Fruit fly (Drosophila melanogaster) whole organism, prepupa: Measurements from ENCODE around the gene EAChm.

ENCODE experiments used
- Blimp-1 ChIP-seq: fragments of 200-800 bp; sonication (Bioruptor generic); optimal IDR thresholded peaks from 3 replicates; lab custom pipeline; 2017; ENCODE audit warnings: missing biosample characterization, missing genetic modification characterization, mild to moderate bottlenecking, moderate library complexity, missing genetic modification reagents
- CG10669 ChIP-seq: fragments of 200-800 bp; sonication (Bioruptor generic); optimal IDR thresholded peaks from 3 replicates; lab custom pipeline; 2018; ENCODE audit warnings: missing biosample characterization, mild to moderate bottlenecking, missing genetic modification characterization, moderate library complexity
- CG11294 ChIP-seq: fragments of 200-800 bp; sonication (Bioruptor generic); IDR thresholded peaks from 2 replicates; pipeline ENCODE4 v1.3.6; 2022; ENCODE audit warnings: missing biosample characterization, missing genetic modification characterization
- CG1621 ChIP-seq: fragments of 200-800 bp; sonication (Bioruptor generic); optimal IDR thresholded peaks from 3 replicates; lab custom pipeline; 2018; ENCODE audit warnings: missing biosample characterization, mild to moderate bottlenecking, missing genetic modification characterization
- CG16779 ChIP-seq: fragments of 200-800 bp; sonication (Bioruptor generic); optimal IDR thresholded peaks from 3 replicates; lab custom pipeline; 2017; ENCODE audit warnings: missing biosample characterization, mild to moderate bottlenecking, missing genetic modification characterization
- CG3032 ChIP-seq: fragments of 200-800 bp; optimal IDR thresholded peaks from 2 replicates; lab custom pipeline; 2019; ENCODE audit warnings: missing biosample characterization, mild to moderate bottlenecking, missing genetic modification characterization, moderate library complexity
- CG31627 ChIP-seq: fragments of 200-800 bp; sonication (Bioruptor generic); optimal IDR thresholded peaks from 3 replicates; lab custom pipeline; 2016; ENCODE audit warnings: missing biosample characterization, missing genetic modification characterization
- CG34406 ChIP-seq: fragments of 200-800 bp; sonication (Bioruptor generic); optimal IDR thresholded peaks from 3 replicates; lab custom pipeline; 2016; ENCODE audit warnings: missing biosample characterization, missing genetic modification characterization
- CG4318 ChIP-seq: fragments of 200-800 bp; sonication (Bioruptor generic); optimal IDR thresholded peaks from 3 replicates; lab custom pipeline; 2017; ENCODE audit warnings: missing biosample characterization, mild to moderate bottlenecking, missing genetic modification characterization
- CG6163 ChIP-seq: fragments of 200-800 bp; sonication (Bioruptor generic); IDR thresholded peaks from 3 replicates; pipeline ENCODE4 v1.3.6; 2022; ENCODE audit warnings: missing biosample characterization, missing genetic modification characterization
- CG6276 ChIP-seq: fragments of 200-800 bp; sonication (Bioruptor generic); optimal IDR thresholded peaks from 2 replicates; lab custom pipeline; 2017; ENCODE audit warnings: missing biosample characterization, mild to moderate bottlenecking, missing genetic modification characterization
- CG6854 ChIP-seq: fragments of 200-800 bp; sonication (Bioruptor generic); optimal IDR thresholded peaks from 2 replicates; lab custom pipeline; 2017; ENCODE audit warnings: missing biosample characterization, mild to moderate bottlenecking, missing genetic modification characterization
- CG7368 ChIP-seq: fragments of 200-800 bp; sonication (Bioruptor generic); optimal IDR thresholded peaks from 3 replicates; lab custom pipeline; 2016; ENCODE audit warnings: missing biosample characterization, missing genetic modification characterization
- CG8319 ChIP-seq: fragments of 200-800 bp; sonication (Bioruptor generic); optimal IDR thresholded peaks from 3 replicates; lab custom pipeline; 2016; ENCODE audit warnings: missing biosample characterization, missing genetic modification characterization
- CG8632 ChIP-seq: fragments of 200-800 bp; sonication (Bioruptor generic); optimal IDR thresholded peaks from 3 replicates; lab custom pipeline; 2016; ENCODE audit warnings: missing biosample characterization, missing genetic modification characterization
- CG9139 ChIP-seq: fragments of 200-800 bp; sonication (Bioruptor generic); optimal IDR thresholded peaks from 3 replicates; lab custom pipeline; 2017; ENCODE audit warnings: missing biosample characterization, mild to moderate bottlenecking, missing genetic modification characterization
- Eip75B ChIP-seq: fragments of 200-800 bp; sonication (Bioruptor generic); optimal IDR thresholded peaks from 3 replicates; lab custom pipeline; 2016; ENCODE audit warnings: missing biosample characterization, missing genetic modification characterization
- Eip78C ChIP-seq: fragments of 200-800 bp; sonication (Bioruptor generic); peaks from one replicate; lab custom pipeline; 2016; ENCODE audit warnings: missing biosample characterization, missing genetic modification characterization
- Ets96B ChIP-seq: fragments of 200-800 bp; optimal IDR thresholded peaks from 2 replicates; lab custom pipeline; 2019; ENCODE audit warnings: missing biosample characterization, mild to moderate bottlenecking, missing genetic modification characterization, moderate library complexity
- Gug ChIP-seq: fragments of 200-800 bp; sonication (Bioruptor generic); IDR thresholded peaks from 2 replicates; pipeline ENCODE4 v1.3.6; 2022; ENCODE audit warnings: missing biosample characterization, missing genetic modification characterization
- Hr38 ChIP-seq: sonication (Bioruptor generic); optimal IDR thresholded peaks from 2 replicates; lab custom pipeline; 2016; ENCODE audit warnings: missing biosample characterization, missing genetic modification characterization
- Hr39 ChIP-seq: fragments of 200-800 bp; sonication (Bioruptor generic); optimal IDR thresholded peaks from 2 replicates; lab custom pipeline; 2016; ENCODE audit warnings: missing biosample characterization, missing genetic modification characterization
- Hr4 ChIP-seq: fragments of 200-800 bp; sonication (Bioruptor generic); optimal IDR thresholded peaks from 3 replicates; lab custom pipeline; 2016; ENCODE audit warnings: missing biosample characterization, missing genetic modification characterization
- Lpt ChIP-seq: fragments of 200-800 bp; sonication (Bioruptor generic); optimal IDR thresholded peaks from 3 replicates; lab custom pipeline; 2016; ENCODE audit warnings: missing biosample characterization, missing genetic modification characterization
- Met ChIP-seq: fragments of 200-800 bp; sonication (Bioruptor generic); optimal IDR thresholded peaks from 3 replicates; lab custom pipeline; 2016; ENCODE audit warnings: missing biosample characterization, missing genetic modification characterization
- OdsH ChIP-seq: fragments of 200-800 bp; sonication (Bioruptor generic); optimal IDR thresholded peaks from 3 replicates; lab custom pipeline; 2016; ENCODE audit warnings: missing biosample characterization, missing genetic modification characterization
- Sox102F ChIP-seq: fragments of 200-800 bp; sonication (Bioruptor generic); optimal IDR thresholded peaks from 2 replicates; lab custom pipeline; 2016; ENCODE audit warnings: missing biosample characterization, mild to moderate bottlenecking, missing genetic modification characterization
- Sox14 ChIP-seq: fragments of 200-800 bp; sonication (Bioruptor generic); optimal IDR thresholded peaks from 3 replicates; lab custom pipeline; 2016; ENCODE audit warnings: missing biosample characterization, missing genetic modification characterization
- Sox15 ChIP-seq: fragments of 200-800 bp; sonication (Bioruptor generic); optimal IDR thresholded peaks from 3 replicates; lab custom pipeline; 2016; ENCODE audit warnings: missing biosample characterization, missing genetic modification characterization
- acj6 ChIP-seq: fragments of 200-800 bp; sonication (Bioruptor generic); optimal IDR thresholded peaks from 3 replicates; lab custom pipeline; 2016; ENCODE audit warnings: missing biosample characterization, missing genetic modification characterization
- dac ChIP-seq: fragments of 200-800 bp; sonication (Bioruptor generic); optimal IDR thresholded peaks from 2 replicates; lab custom pipeline; 2017; ENCODE audit warnings: missing biosample characterization, mild to moderate bottlenecking, missing genetic modification characterization
- dsx ChIP-seq: fragments of 200-800 bp; optimal IDR thresholded peaks from 3 replicates; lab custom pipeline; 2019; ENCODE audit warnings: missing biosample characterization, mild to moderate bottlenecking, missing genetic modification characterization, moderate library complexity; ENCODE audit not compliant: poor library complexity, severe bottlenecking
- eg ChIP-seq: fragments of 200-800 bp; sonication (Bioruptor generic); IDR thresholded peaks from 3 replicates; pipeline ENCODE4 v1.3.6; 2022; ENCODE audit warnings: missing biosample characterization, missing genetic modification characterization
- esn ChIP-seq: fragments of 200-800 bp; sonication (Bioruptor generic); optimal IDR thresholded peaks from 2 replicates; lab custom pipeline; 2016; ENCODE audit warnings: missing biosample characterization, mild to moderate bottlenecking, missing genetic modification characterization, moderate library complexity
- fd59A ChIP-seq: fragments of 200-800 bp; sonication (Bioruptor generic); optimal IDR thresholded peaks from 2 replicates; lab custom pipeline; 2017; ENCODE audit warnings: missing biosample characterization, mild to moderate bottlenecking, missing genetic modification characterization, missing genetic modification reagents
- fd85E ChIP-seq: fragments of 200-800 bp; sonication (Bioruptor generic); optimal IDR thresholded peaks from 3 replicates; lab custom pipeline; 2016; ENCODE audit warnings: missing biosample characterization, missing genetic modification characterization
- lz ChIP-seq: fragments of 200-800 bp; sonication (Bioruptor generic); optimal IDR thresholded peaks from 3 replicates; lab custom pipeline; 2016; ENCODE audit warnings: missing biosample characterization, missing genetic modification characterization
- net ChIP-seq: fragments of 200-800 bp; sonication (Bioruptor generic); optimal IDR thresholded peaks from 3 replicates; lab custom pipeline; 2016; ENCODE audit warnings: missing biosample characterization, missing genetic modification characterization
- salr ChIP-seq, 2 experiments: fragments of 200-800 bp; sonication (Bioruptor generic); optimal IDR thresholded peaks; 3 replicates each; lab custom pipeline; 2016 to 2018; ENCODE audit warnings: missing biosample characterization in 2 of 2, missing genetic modification characterization in 2 of 2, mild to moderate bottlenecking in 1 of 2
- spab ChIP-seq: fragments of 200-800 bp; sonication (Bioruptor generic); optimal IDR thresholded peaks from 2 replicates; lab custom pipeline; 2017; ENCODE audit warnings: missing biosample characterization, mild to moderate bottlenecking, missing genetic modification characterization, missing genetic modification reagents
- ss ChIP-seq, 2 experiments: fragments of 200-800 bp; sonication (Bioruptor generic); optimal IDR thresholded peaks; 2 replicates in 1 of 2; 3 replicates in 1 of 2; lab custom pipeline; 2017 to 2018; ENCODE audit warnings: mild to moderate bottlenecking in 2 of 2, missing biosample characterization in 2 of 2, missing genetic modification characterization in 2 of 2, moderate library complexity in 1 of 2
- svp ChIP-seq: fragments of 200-800 bp; sonication (Bioruptor generic); peaks from one replicate; lab custom pipeline; 2016; ENCODE audit warnings: missing biosample characterization, missing genetic modification characterization
- topi ChIP-seq: fragments of 200-800 bp; sonication (Bioruptor generic); optimal IDR thresholded peaks from 3 replicates; lab custom pipeline; 2016; ENCODE audit warnings: missing biosample characterization, missing genetic modification characterization

Gene EAChm

DNA sequence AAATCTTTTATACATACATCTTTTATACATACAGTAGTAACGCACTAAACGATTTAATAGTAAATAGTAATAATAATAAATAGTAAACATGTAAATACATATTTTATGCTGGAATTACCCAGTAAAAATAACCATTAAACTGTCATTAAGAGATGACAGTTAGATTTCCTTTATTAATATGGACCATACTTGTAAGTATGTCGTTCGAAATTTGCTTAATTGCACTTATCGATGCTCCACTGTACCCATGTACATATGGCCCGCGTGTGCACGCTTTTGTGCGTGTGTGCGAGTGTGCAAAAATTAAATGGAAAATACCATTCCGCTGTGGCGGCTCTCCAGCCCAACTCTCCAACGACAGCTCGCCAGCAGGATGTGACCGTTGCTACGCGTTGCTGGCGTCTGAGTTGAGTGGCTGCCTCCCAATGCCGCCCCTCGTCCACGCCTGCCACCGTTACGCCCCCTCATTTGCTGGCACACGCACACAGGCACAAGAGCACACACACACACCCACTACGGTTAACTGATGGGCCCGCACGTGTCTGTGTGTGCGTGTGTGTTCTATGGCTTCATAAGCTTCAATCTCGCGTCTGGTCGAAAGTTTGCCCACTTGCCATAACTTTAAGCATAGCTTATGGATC lies 48.2 kb downstream of the EAChm start (continued):
- TF ChIP-seq CG6854: peak; percentile 99
- peak; percentile 27 for TF ChIP-seq acj6 (GFP tag; lab: Kevin White, UChicago)
- peak; percentile 15 for TF ChIP-seq CG7368
- peak; percentile 28 for TF ChIP-seq spab (GFP tag; lab: Kevin White, UChicago)
- peak; percentile 6 for TF ChIP-seq Sox15 (GFP tag; lab: Kevin White, UChicago)
- no peak for TF ChIP-seq Sox14
- no peak for TF ChIP-seq Lpt
- TF ChIP-seq svp: peak; percentile 46
- no peak for TF ChIP-seq Met (GFP tag; lab: Kevin White, UChicago)
- TF ChIP-seq OdsH (GFP tag; lab: Kevin White, UChicago): peak; percentile 22
- peak; percentile 17 for TF ChIP-seq Hr39 (GFP tag; lab: Kevin White, UChicago)
- TF ChIP-seq CG8319 (GFP tag; lab: Kevin White, UChicago): no peak
- TF ChIP-seq CG9139 (GFP tag; lab: Kevin White, UChicago): no peak
- TF ChIP-seq lz: no peak
- TF ChIP-seq CG10669: no peak
- TF ChIP-seq Hr38: no peak
- TF ChIP-seq esn: no peak
- peak; percentile 40 for TF ChIP-seq Ets96B
- peak; percentile 7 for TF ChIP-seq Hr4 (GFP tag; lab: Kevin White, UChicago)
- peak; percentile 4 for TF ChIP-seq CG6276 (GFP tag; lab: Kevin White, UChicago)

DNA sequence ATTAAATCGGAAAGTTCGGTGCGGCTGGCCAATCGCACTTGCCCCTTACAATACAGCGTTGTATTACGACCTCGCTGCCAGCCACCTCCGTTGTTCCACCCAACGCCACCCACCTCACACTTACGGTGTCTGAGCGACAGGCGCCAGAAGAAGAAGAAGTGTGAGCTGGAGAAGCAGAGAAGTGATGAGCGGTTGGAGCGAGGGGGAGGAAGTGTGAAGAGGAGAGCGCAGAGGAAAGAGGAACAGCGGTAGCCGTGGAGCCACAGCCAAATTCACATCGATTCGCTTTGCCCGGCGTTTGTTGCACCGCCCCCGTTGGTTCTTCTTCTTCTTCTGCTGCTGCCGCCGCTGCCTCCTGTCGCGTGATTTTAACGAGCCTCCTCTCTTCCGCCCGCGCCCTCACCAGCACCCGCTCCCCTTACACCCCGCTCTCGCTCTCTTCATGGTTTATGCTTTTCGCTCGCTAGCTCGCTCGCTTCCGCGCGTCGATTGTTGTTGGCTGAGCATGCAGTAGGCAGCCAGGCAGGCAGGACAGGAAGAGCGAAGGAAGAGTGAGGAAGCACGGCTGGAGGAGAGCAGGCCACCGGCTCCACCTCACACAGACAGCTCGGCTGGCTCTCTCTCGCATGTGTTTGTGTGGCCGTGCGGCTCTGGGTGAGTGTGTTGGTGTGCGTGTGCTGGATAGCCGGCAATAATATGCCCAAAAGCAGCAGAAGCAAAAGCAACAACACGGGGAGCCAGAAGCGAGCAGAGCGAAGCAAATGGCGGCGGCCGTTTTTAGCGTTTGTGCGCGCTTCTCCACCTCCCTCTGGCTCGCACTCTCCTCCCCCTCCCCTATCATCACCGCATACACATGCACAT lies 49.6 kb downstream of the EAChm start:
- TF ChIP-seq CG7368: no peak
- TF ChIP-seq salr (GFP tag; optimal IDR thresholded peaks at IDR 0.05; lab: Kevin White, UChicago): peak in 1 of 2 experiments; percentile 1
- no peak for TF ChIP-seq CG31627 (GFP tag; lab: Kevin White, UChicago)
- TF ChIP-seq ss (GFP tag; optimal IDR thresholded peaks at IDR 0.05; lab: Kevin White, UChicago): peak; percentile 26 to 76
- peak; percentile 10 for TF ChIP-seq Eip75B (GFP tag; lab: Kevin White, UChicago)
- peak; percentile 10 for TF ChIP-seq CG34406 (GFP tag; lab: Kevin White, UChicago)
- TF ChIP-seq net (GFP tag; lab: Kevin White, UChicago): peak; percentile 42
- TF ChIP-seq CG1621 (tag; lab: Kevin White, UChicago): peak; percentile 19
- peak; percentile 37 for TF ChIP-seq Lpt
- TF ChIP-seq Hr38: no peak
- peak; percentile 2 for TF ChIP-seq CG3032 (tag; lab: Kevin White, UChicago)
- TF ChIP-seq Met (GFP tag; lab: Kevin White, UChicago): peak; percentile 17
- TF ChIP-seq Blimp-1 (GFP tag; lab: Kevin White, UChicago): peak; percentile 2
- no peak for TF ChIP-seq CG8632 (GFP tag; lab: Kevin White, UChicago)
- TF ChIP-seq CG9139 (GFP tag; lab: Kevin White, UChicago): peak; percentile 8
- TF ChIP-seq Gug (GFP tag; lab: Robert Waterston, UW): peak; percentile 19; the same call in 1 of the 2 replicates
- peak; percentile 49 for TF ChIP-seq Eip78C (GFP tag; lab: Kevin White, UChicago)
- peak; percentile 99 for TF ChIP-seq CG6854
- 0 out of 3 replicates have a peak, but pooled peaks have one; percentile 30 for TF ChIP-seq eg (GFP tag; lab: Robert Waterston, UW)
- TF ChIP-seq CG6163 (GFP tag; lab: Robert Waterston, UW): peak; percentile 17; the same call in 1 of the 3 replicates
- peak; percentile 72 for TF ChIP-seq svp
- TF ChIP-seq fd85E: no peak

DNA sequence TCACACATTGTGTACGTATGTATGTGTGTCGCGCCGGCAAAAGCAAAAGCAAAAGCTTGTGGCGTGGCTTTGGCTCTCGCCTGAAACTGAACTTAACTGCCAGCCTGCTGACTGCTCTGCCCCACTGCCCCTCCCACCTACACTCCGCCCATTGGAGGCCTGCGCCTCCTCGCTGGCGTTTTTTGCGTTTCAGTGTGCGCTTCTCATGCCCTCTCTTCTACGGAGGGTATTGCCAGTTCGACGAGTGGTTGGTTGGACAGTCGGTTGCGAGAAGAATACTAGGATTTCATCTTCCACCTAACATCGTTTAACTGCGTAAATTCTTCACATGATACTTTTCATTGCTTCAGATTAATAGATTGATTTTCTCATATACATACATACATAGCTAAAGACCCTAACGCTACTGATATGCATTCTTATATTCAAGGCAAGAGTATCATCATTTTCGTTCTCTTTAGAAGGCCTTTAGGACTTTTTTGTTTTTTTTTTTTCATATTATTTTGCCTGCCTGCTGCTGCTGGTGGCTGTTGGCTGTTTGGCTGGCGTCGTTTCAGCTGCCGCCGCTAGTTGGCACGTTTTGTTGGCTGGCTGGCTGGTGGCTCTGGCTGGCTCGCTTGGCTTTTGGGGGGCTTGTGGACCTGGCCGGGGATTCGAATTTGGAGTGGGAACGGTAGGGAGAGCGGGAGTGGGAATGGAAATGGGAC lies 50.4 kb downstream of the EAChm start:
- peak; percentile 87 for TF ChIP-seq dsx (GFP tag; lab: Kevin White, UChicago)
- peak; percentile 17 for TF ChIP-seq Hr38
- peak; percentile 94 for TF ChIP-seq acj6 (GFP tag; lab: Kevin White, UChicago)
- peak; percentile 93 for TF ChIP-seq CG4318 (GFP tag; lab: Kevin White, UChicago)
- peak; percentile 97 for TF ChIP-seq Hr4 (GFP tag; lab: Kevin White, UChicago)
- peak; percentile 65 for TF ChIP-seq CG9139 (GFP tag; lab: Kevin White, UChicago)
- TF ChIP-seq Gug (GFP tag; lab: Robert Waterston, UW): peak; percentile 87
- peak; percentile 85 for TF ChIP-seq CG16779
- TF ChIP-seq Eip78C (GFP tag; lab: Kevin White, UChicago): peak; percentile 99
- TF ChIP-seq CG11294: peak; percentile 83
- peak; percentile 79 for TF ChIP-seq Lpt
- TF ChIP-seq Sox102F (GFP tag; lab: Kevin White, UChicago): peak; percentile 95
- peak; percentile 95 for TF ChIP-seq Sox14
- TF ChIP-seq topi (GFP tag; lab: Kevin White, UChicago): peak; percentile 93
- TF ChIP-seq Sox15 (GFP tag; lab: Kevin White, UChicago): peak; percentile 93
- TF ChIP-seq Hr39 (GFP tag; lab: Kevin White, UChicago): peak; percentile 95
- peak; percentile 95 for TF ChIP-seq OdsH (GFP tag; lab: Kevin White, UChicago)
- peak; percentile 87 for TF ChIP-seq dac
- peak; percentile 91 for TF ChIP-seq fd59A
